Worm (Caenorhabditis elegans): ENCODE data around the gene dpy-31.

DNA sequence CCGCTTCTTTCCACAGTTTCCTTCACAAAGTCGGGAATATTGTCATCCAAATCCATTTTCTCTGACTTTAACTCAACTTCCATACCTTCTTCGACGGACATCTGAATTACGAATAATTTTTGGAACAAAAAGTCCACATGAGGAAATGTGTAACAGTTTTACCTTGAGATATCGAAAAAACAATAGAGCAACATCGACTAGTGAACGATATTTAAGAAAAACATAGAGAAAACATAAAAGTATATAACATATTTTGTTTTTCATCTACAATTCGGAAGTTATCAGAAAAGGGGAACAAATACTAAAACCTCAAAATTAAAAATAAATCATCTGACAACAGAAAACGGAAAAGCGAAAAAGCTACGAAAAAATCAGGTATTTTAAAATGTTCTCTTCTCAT lies 30.8 kb downstream of the dpy-31 start, which contains the start of gene adr-2:
- TF ChIP-seq lin-15B (tag; optimal IDR thresholded peaks at IDR 0.05) (no peak), daf-12 (tag; optimal IDR thresholded peaks at IDR 0.05) (no peak), mdl-1 (tag; optimal IDR thresholded peaks at IDR 0.05) (no peak), nhr-10 (tag; optimal IDR thresholded peaks at IDR 0.05) (no peak), hlh-11 (tag; optimal IDR thresholded peaks at IDR 0.05) (no peak), mxl-3 (GFP tag; optimal IDR thresholded peaks at IDR 0.05) (no peak), F10B5.3 (tag; optimal IDR thresholded peaks at IDR 0.05) (no peak)
